Worm (Caenorhabditis elegans) whole organism, L4 larva: ENCODE results near the gene chil-26.

Experiments used
- hlh-30 ChIP-seq: sonication (generic microtip); optimal IDR thresholded peaks from 2 replicates; lab custom pipeline; 2017; ENCODE audit warnings: antibody characterized with exemption, mild to moderate bottlenecking, missing genetic modification characterization, missing compliant biosample characterization; ENCODE audit not compliant: insufficient read depth
- lin-15B ChIP-seq: fragments of 150-350 bp; sonication (generic microtip); optimal IDR thresholded peaks from 3 replicates; lab custom pipeline; 2014; ENCODE audit warnings: missing biosample characterization, missing genetic modification characterization
- lir-3 ChIP-seq: sonication (generic microtip); optimal IDR thresholded peaks from 2 replicates; lab custom pipeline; 2016; ENCODE audit warnings: mild to moderate bottlenecking, missing genetic modification characterization, missing compliant biosample characterization
- lsy-2 ChIP-seq, 2 experiments: fragments of 150-350 bp in 1 of 2; sonication (generic microtip) in 1 of 2; optimal IDR thresholded peaks; 2 replicates each; lab custom pipeline; 2014 to 2017; ENCODE audit warnings: missing biosample characterization in 2 of 2, missing genetic modification characterization in 2 of 2
- nhr-11 ChIP-seq: fragments of 150-350 bp; optimal IDR thresholded peaks from 2 replicates; lab custom pipeline; 2014; ENCODE audit warnings: missing biosample characterization, missing genetic modification characterization
- nhr-6 ChIP-seq: fragments of 150-350 bp; optimal IDR thresholded peaks from 2 replicates; lab custom pipeline; 2014; ENCODE audit warnings: missing biosample characterization, missing genetic modification characterization
- nhr-77 ChIP-seq: fragments of 150-350 bp; optimal IDR thresholded peaks from 2 replicates; lab custom pipeline; 2014; ENCODE audit warnings: missing biosample characterization, missing genetic modification characterization
- sdz-12 ChIP-seq: fragments of 200-800 bp; sonication (Bioruptor generic); optimal IDR thresholded peaks from 2 replicates; lab custom pipeline; 2018; ENCODE audit warnings: mild to moderate bottlenecking, missing genetic modification characterization, missing compliant biosample characterization
- skn-1 ChIP-seq: fragments of 150-350 bp; optimal IDR thresholded peaks from 2 replicates; lab custom pipeline; 2014; ENCODE audit warnings: missing biosample characterization, missing genetic modification characterization
- unc-62 ChIP-seq, 3 experiments: fragments of 150-350 bp in 1 of 3; sonication (generic microtip); optimal IDR thresholded peaks in 2 of 3; peaks in 1 of 3; 1 replicate in 1 of 3; 2 replicates in 2 of 3; lab custom pipeline; 2014 to 2017; ENCODE audit warnings: missing biosample characterization in 3 of 3, missing genetic modification characterization in 3 of 3, missing genetic modification reagents in 3 of 3, missing genotype in 1 of 3

ce11 chrII:9447965-9448364 is 26.9 kb upstream of the chil-26 start, which contains the start of gene chil-18:
- TF ChIP-seq sdz-12 (no peak), lin-15B (tag; lab: Kevin White, UChicago) (no peak), hlh-30 (no peak), unc-62 (GFP tag; optimal IDR thresholded peaks at IDR 0.05 in 1 of 2; lab: Kevin White, UChicago) (no peak), unc-62 (tag; optimal IDR thresholded peaks at IDR 0.05; lab: Kevin White, UChicago) (no peak), lsy-2 (tag; optimal IDR thresholded peaks at IDR 0.05; lab: Kevin White, UChicago) (no peak), nhr-77 (no peak), nhr-6 (tag; lab: Kevin White, UChicago) (no peak), nhr-11 (tag; lab: Kevin White, UChicago) (no peak), lir-3 (tag; lab: Kevin White, UChicago) (no peak), skn-1 (tag; lab: Kevin White, UChicago) (no peak)
